Worm (Caenorhabditis elegans) whole organism, young adult: Measurements from ENCODE around the gene ugt-29.

Experiments used
- F39B2.1 ChIP-seq: fragments of 200-800 bp; sonication (Bioruptor generic); IDR thresholded peaks from 2 replicates; pipeline ENCODE4 v1.3.6; 2022; ENCODE audit warnings: missing genetic modification reagents, missing genetic modification characterization, missing compliant biosample characterization
- Y53G8AR.9 ChIP-seq: fragments of 200-800 bp; sonication (Bioruptor generic); conservative IDR thresholded peaks from 2 replicates; pipeline ENCODE4 v1.3.6; 2022; ENCODE audit warnings: missing genetic modification reagents, missing genetic modification characterization, missing compliant biosample characterization
- Y79H2A.3 ChIP-seq: fragments of 200-800 bp; sonication (Bioruptor generic); conservative IDR thresholded peaks from 2 replicates; pipeline ENCODE4 v1.3.6; 2022; ENCODE audit warnings: missing genetic modification reagents, missing genetic modification characterization, missing compliant biosample characterization
- ZK185.1 ChIP-seq: sonication (generic microtip); optimal IDR thresholded peaks from 2 replicates; lab custom pipeline; 2016; ENCODE audit warnings: mild to moderate bottlenecking, missing genetic modification characterization, missing compliant biosample characterization; ENCODE audit not compliant: poor library complexity, severe bottlenecking
- ama-1 ChIP-seq, 3 experiments: fragments of 150-350 bp in 1 of 3; sonication (generic microtip) in 2 of 3; optimal IDR thresholded peaks; 2 replicates each; lab custom pipeline; 2014 to 2018; ENCODE audit warnings: missing biosample characterization in 2 of 3, missing genetic modification characterization in 2 of 3, missing genetic modification reagents in 2 of 3
- athp-1 ChIP-seq: sonication (generic microtip); optimal IDR thresholded peaks from 2 replicates; lab custom pipeline; 2017; ENCODE audit warnings: mild to moderate bottlenecking, missing genetic modification characterization, missing compliant biosample characterization
- him-1 ChIP-seq: sonication (generic microtip); optimal IDR thresholded peaks from 2 replicates; lab custom pipeline; 2016; ENCODE audit warnings: missing genotype, missing genetic modification reagents, missing genetic modification characterization, missing compliant biosample characterization
- hsf-1 ChIP-seq: fragments of 200-800 bp; sonication (Bioruptor generic); IDR thresholded peaks from 2 replicates; pipeline ENCODE4 v1.3.6; 2022; ENCODE audit warnings: missing genetic modification reagents, missing genetic modification characterization, missing compliant biosample characterization
- repo-1 ChIP-seq: sonication (generic microtip); optimal IDR thresholded peaks from 2 replicates; lab custom pipeline; 2017; ENCODE audit warnings: mild to moderate bottlenecking, missing genetic modification characterization, missing compliant biosample characterization
- sdz-38 ChIP-seq: sonication (generic microtip); optimal IDR thresholded peaks from 2 replicates; lab custom pipeline; 2016; ENCODE audit warnings: missing genotype, missing genetic modification characterization, missing compliant biosample characterization
- unc-130 ChIP-seq: sonication (generic microtip); optimal IDR thresholded peaks from 2 replicates; lab custom pipeline; 2016; ENCODE audit warnings: missing genetic modification reagents, missing genetic modification characterization, missing compliant biosample characterization

DNA sequence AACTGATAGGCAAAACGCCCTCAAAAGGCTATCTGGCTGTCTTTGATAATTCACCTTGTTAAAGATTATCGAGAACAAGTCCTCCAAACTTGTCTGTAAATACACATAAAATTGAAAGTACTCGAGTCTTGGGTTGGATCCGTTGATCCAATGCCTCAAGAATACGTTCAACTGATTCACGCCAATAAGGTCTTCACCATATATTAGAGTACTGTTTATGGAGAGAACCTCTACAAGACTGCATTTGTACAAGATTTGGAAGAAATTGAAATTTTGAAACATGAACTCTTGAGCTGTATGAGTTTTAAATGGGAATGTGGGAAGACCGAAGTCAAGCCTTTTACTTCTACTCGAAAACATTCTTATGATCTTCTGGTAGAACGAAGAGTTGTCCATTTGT lies 23.5 kb upstream of the ugt-29 start:
- no peak for TF ChIP-seq athp-1 (tag; lab: Kevin White, UChicago)
- TF ChIP-seq him-1 (tag; lab: Kevin White, UChicago): no peak
- TF ChIP-seq Y79H2A.3 (GFP tag; lab: Robert Waterston, UW): no peak
- TF ChIP-seq sdz-38 (tag; lab: Kevin White, UChicago): no peak
- no peak for TF ChIP-seq ama-1 (optimal IDR thresholded peaks at IDR 0.05; lab: Kevin White, UChicago)
- no peak for TF ChIP-seq ama-1 (GFP tag; optimal IDR thresholded peaks at IDR 0.05; lab: Kevin White, UChicago)
- no peak for TF ChIP-seq ZK185.1
- TF ChIP-seq hsf-1 (GFP tag; lab: Robert Waterston, UW): no peak
- no peak for TF ChIP-seq unc-130
- TF ChIP-seq repo-1 (tag; lab: Kevin White, UChicago): no peak
- TF ChIP-seq F39B2.1 (GFP tag; lab: Robert Waterston, UW): no peak
- no peak for TF ChIP-seq Y53G8AR.9
